Worm (Caenorhabditis elegans) whole organism, late embryonic: ENCODE data around the gene spr-1.

Experiments
- ama-1 ChIP-seq: fragments of 150-350 bp; optimal IDR thresholded peaks from 2 replicates; lab custom pipeline; 2014
- ceh-24 ChIP-seq: sonication (generic microtip); optimal IDR thresholded peaks from 2 replicates; lab custom pipeline; 2016; ENCODE audit warnings: mild to moderate bottlenecking, missing genetic modification characterization, missing compliant biosample characterization
- ceh-30 ChIP-seq: fragments of 150-350 bp; optimal IDR thresholded peaks from 2 replicates; lab custom pipeline; 2014; ENCODE audit warnings: missing biosample characterization, missing genetic modification characterization
- che-1 ChIP-seq: sonication (generic microtip); optimal IDR thresholded peaks from 2 replicates; lab custom pipeline; 2016; ENCODE audit warnings: mild to moderate bottlenecking, missing genetic modification characterization, missing compliant biosample characterization
- dmd-4 ChIP-seq: sonication (generic microtip); optimal IDR thresholded peaks from 2 replicates; lab custom pipeline; 2016; ENCODE audit warnings: borderline replicate concordance, missing genetic modification characterization, missing compliant biosample characterization
- ets-4 ChIP-seq: sonication (generic microtip); optimal IDR thresholded peaks from 2 replicates; lab custom pipeline; 2016; ENCODE audit warnings: missing genetic modification characterization, missing compliant biosample characterization
- hlh-30 ChIP-seq: sonication (generic microtip); optimal IDR thresholded peaks from 2 replicates; lab custom pipeline; 2017; ENCODE audit warnings: antibody characterized with exemption, missing genetic modification characterization, missing compliant biosample characterization; ENCODE audit not compliant: insufficient read depth
- lin-11 ChIP-seq: fragments of 200-800 bp; sonication (Bioruptor generic); optimal IDR thresholded peaks from 2 replicates; lab custom pipeline; 2018; ENCODE audit warnings: mild to moderate bottlenecking, missing genetic modification characterization, missing compliant biosample characterization
- nfya-1 ChIP-seq: sonication (generic microtip); optimal IDR thresholded peaks from 2 replicates; lab custom pipeline; 2017; ENCODE audit warnings: missing genetic modification characterization, mild to moderate bottlenecking, missing compliant biosample characterization, antibody characterized with exemption, moderate library complexity
- nhr-11 ChIP-seq: fragments of 150-350 bp; optimal IDR thresholded peaks from 2 replicates; lab custom pipeline; 2014; ENCODE audit warnings: missing biosample characterization, missing genetic modification characterization
- pat-9 ChIP-seq: fragments of 200-800 bp; sonication (Bioruptor generic); optimal IDR thresholded peaks from 2 replicates; lab custom pipeline; 2018; ENCODE audit warnings: mild to moderate bottlenecking, missing genetic modification characterization, moderate library complexity, missing compliant biosample characterization
- pqm-1 ChIP-seq: sonication (generic microtip); optimal IDR thresholded peaks from 2 replicates; lab custom pipeline; 2016; ENCODE audit warnings: missing genetic modification characterization, missing compliant biosample characterization
- sox-2 ChIP-seq: fragments of 200-800 bp; sonication (Bioruptor generic); IDR thresholded peaks from 2 replicates; pipeline ENCODE4 v1.3.6; 2022; ENCODE audit warnings: missing genetic modification reagents, missing genetic modification characterization, missing compliant biosample characterization
- unc-86 ChIP-seq: sonication (generic microtip); optimal IDR thresholded peaks from 2 replicates; lab custom pipeline; 2016; ENCODE audit warnings: missing genetic modification characterization, missing compliant biosample characterization

DNA sequence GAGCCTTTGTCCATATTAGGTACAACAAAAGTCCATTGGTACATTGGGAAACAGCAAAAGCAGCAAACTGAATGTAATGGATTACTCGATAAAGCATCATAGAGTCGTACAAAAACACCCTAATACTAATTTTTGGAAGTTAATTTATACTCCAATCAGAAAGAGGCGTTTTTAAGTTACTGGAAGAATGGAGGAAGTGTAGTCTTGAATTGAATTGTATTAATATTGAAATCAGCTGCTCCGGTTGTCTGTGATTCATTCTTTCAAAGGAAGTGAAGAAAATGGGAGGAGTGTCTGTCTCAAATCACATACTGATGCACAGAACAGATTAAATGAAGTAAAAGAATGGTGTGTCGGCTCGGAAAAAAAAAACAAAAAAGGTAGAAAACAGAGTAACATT lies 47.6 kb downstream of the spr-1 start, which contains the start of gene str-131:
- TF ChIP-seq pat-9 (tag; lab: Kevin White, UChicago): no peak
- no peak for TF ChIP-seq dmd-4 (tag; lab: Kevin White, UChicago)
- TF ChIP-seq ceh-24: no peak
- no peak for TF ChIP-seq ets-4 (tag; lab: Kevin White, UChicago)
- TF ChIP-seq che-1 (tag; lab: Kevin White, UChicago): no peak
- no peak for TF ChIP-seq pqm-1
- TF ChIP-seq ama-1 (lab: Kevin White, UChicago): no peak
- TF ChIP-seq nfya-1 (tag; lab: Kevin White, UChicago): no peak
- TF ChIP-seq ceh-30 (tag; lab: Kevin White, UChicago): no peak
- TF ChIP-seq sox-2 (GFP tag; lab: Robert Waterston, UW): no peak
- TF ChIP-seq nhr-11 (tag; lab: Kevin White, UChicago): no peak
- no peak for TF ChIP-seq unc-86
- no peak for TF ChIP-seq lin-11
- no peak for TF ChIP-seq hlh-30 (tag; lab: Kevin White, UChicago)
